Worm (Caenorhabditis elegans) whole organism, midembryonic: ENCODE results near the gene odr-7.

ENCODE experiments used
- T22C8.4 ChIP-seq: fragments of 200-800 bp; sonication (Bioruptor generic); IDR thresholded peaks from 2 replicates; pipeline ENCODE4 v1.3.6; 2022; ENCODE audit warnings: missing genetic modification characterization, missing compliant biosample characterization
- flt-1 ChIP-seq: fragments of 200-800 bp; sonication (Bioruptor generic); IDR thresholded peaks from 2 replicates; pipeline ENCODE4 v1.3.6; 2022; ENCODE audit warnings: missing genetic modification characterization, missing compliant biosample characterization
- ref-1 ChIP-seq: fragments of 200-800 bp; sonication (Bioruptor generic); conservative IDR thresholded peaks from 2 replicates; pipeline ENCODE4 v1.3.6; 2022; ENCODE audit warnings: missing genetic modification reagents, missing genetic modification characterization, missing compliant biosample characterization

- TF ChIP-seq T22C8.4 (GFP tag; lab: Robert Waterston, UW) (no peak), ref-1 (GFP tag; lab: Robert Waterston, UW) (no peak), flt-1 (GFP tag; lab: Robert Waterston, UW) (0 out of 2 replicates have a peak, but pooled peaks have one; percentile 9)
Observed at ce11 chrX:12454290-12454795, 7.1 kb downstream of the odr-7 start, which contains the start of the genes T18D3.9 and T18D3.1.
